Worm (Caenorhabditis elegans): ENCODE measurements around the gene Y62H9A.7.

- no peak for TF ChIP-seq dpl-1 (GFP tag; optimal IDR thresholded peaks at IDR 0.05)
- TF ChIP-seq lin-39 (tag; optimal IDR thresholded peaks at IDR 0.05), result no peak
- TF ChIP-seq lin-13 (GFP tag; optimal IDR thresholded peaks at IDR 0.05), result peak; percentile 51
- no peak for TF ChIP-seq nhr-76 (tag; optimal IDR thresholded peaks at IDR 0.05)
- no peak for TF ChIP-seq mep-1 (tag; optimal IDR thresholded peaks at IDR 0.05)
- peak; percentile 84 for TF ChIP-seq nhr-102 (tag; optimal IDR thresholded peaks at IDR 0.05)
- TF ChIP-seq pqm-1 (tag; optimal IDR thresholded peaks at IDR 0.05), result no peak
- TF ChIP-seq dve-1 (tag; optimal IDR thresholded peaks at IDR 0.05; ENCODE audit: insufficient read depth), result peak; percentile 71
- no peak for TF ChIP-seq zag-1 (tag; optimal IDR thresholded peaks at IDR 0.05)
- no peak for TF ChIP-seq ces-1 (GFP tag; optimal IDR thresholded peaks at IDR 0.05)
Measured at ce11 chrX:11924158-11924557, 38.7 kb upstream of the Y62H9A.7 start, which contains the start of gene F55G7.1.
